Worm (Caenorhabditis elegans) whole organism, L1 larva: ENCODE data around the gene srlf-16.

Experiments
- C04F5.9 ChIP-seq: sonication (generic microtip); optimal IDR thresholded peaks from 2 replicates; lab custom pipeline; 2016; ENCODE audit warnings: missing genetic modification characterization, missing compliant biosample characterization
- C16A3.4 ChIP-seq: fragments of 150-350 bp; optimal IDR thresholded peaks from 2 replicates; lab custom pipeline; 2014; ENCODE audit warnings: missing biosample characterization, missing genetic modification characterization
- C34B4.2 ChIP-seq: sonication (generic microtip); optimal IDR thresholded peaks from 2 replicates; lab custom pipeline; 2017; ENCODE audit warnings: mild to moderate bottlenecking, missing genetic modification characterization, missing compliant biosample characterization
- F16B12.6 ChIP-seq: fragments of 150-350 bp; optimal IDR thresholded peaks from 2 replicates; lab custom pipeline; 2014; ENCODE audit warnings: missing biosample characterization, missing genetic modification characterization
- ama-1 ChIP-seq: fragments of 150-350 bp; optimal IDR thresholded peaks from 2 replicates; lab custom pipeline; 2014
- blmp-1 ChIP-seq: fragments of 150-350 bp; optimal IDR thresholded peaks from 2 replicates; lab custom pipeline; 2014; ENCODE audit warnings: missing biosample characterization, missing genetic modification characterization
- ceh-63 ChIP-seq: fragments of 200-800 bp; sonication (Bioruptor generic); optimal IDR thresholded peaks from 2 replicates; lab custom pipeline; 2018; ENCODE audit warnings: mild to moderate bottlenecking, missing genetic modification characterization, missing compliant biosample characterization
- ceh-8 ChIP-seq: fragments of 200-800 bp; sonication (Bioruptor generic); optimal IDR thresholded peaks from 2 replicates; lab custom pipeline; 2018; ENCODE audit warnings: mild to moderate bottlenecking, missing genetic modification characterization, moderate library complexity, missing compliant biosample characterization
- ceh-90 ChIP-seq: sonication (generic microtip); optimal IDR thresholded peaks from 2 replicates; lab custom pipeline; 2016; ENCODE audit warnings: missing genetic modification characterization, missing compliant biosample characterization
- dpl-1 ChIP-seq, 3 experiments: fragments of 150-350 bp in 2 of 3; sonication (generic microtip) in 1 of 3; optimal IDR thresholded peaks; 2 replicates each; lab custom pipeline; 2014 to 2017; ENCODE audit warnings: missing biosample characterization in 3 of 3, missing genetic modification characterization in 3 of 3, missing genetic modification reagents in 3 of 3
- dsc-1 ChIP-seq: sonication (generic microtip); optimal IDR thresholded peaks from 2 replicates; lab custom pipeline; 2016; ENCODE audit warnings: mild to moderate bottlenecking, missing genetic modification characterization, missing compliant biosample characterization
- efl-1 ChIP-seq, 4 experiments: fragments of 150-350 bp; optimal IDR thresholded peaks in 3 of 4; peaks in 1 of 4; 1 replicate in 1 of 4; 2 replicates in 3 of 4; lab custom pipeline; 2014; ENCODE audit warnings: missing biosample characterization in 2 of 4, missing genetic modification characterization in 2 of 4, missing genetic modification reagents in 2 of 4
- efl-3 ChIP-seq: fragments of 200-800 bp; sonication (Bioruptor generic); optimal IDR thresholded peaks from 2 replicates; lab custom pipeline; 2018; ENCODE audit warnings: mild to moderate bottlenecking, missing genetic modification characterization, missing compliant biosample characterization
- egl-13 ChIP-seq: sonication (generic microtip); optimal IDR thresholded peaks from 2 replicates; lab custom pipeline; 2016; ENCODE audit warnings: missing genotype, missing genetic modification reagents, missing genetic modification characterization, missing compliant biosample characterization
- egl-27 ChIP-seq, 2 experiments: fragments of 150-350 bp in 1 of 2; sonication (generic microtip); optimal IDR thresholded peaks; 3 replicates each; lab custom pipeline; 2017 to 2018; ENCODE audit warnings: missing biosample characterization in 2 of 2, missing genetic modification characterization in 2 of 2, missing genetic modification reagents in 2 of 2
- elt-2 ChIP-seq: sonication (generic microtip); optimal IDR thresholded peaks from 2 replicates; lab custom pipeline; 2016; ENCODE audit warnings: missing genetic modification characterization, mild to moderate bottlenecking, inconsistent platforms, missing compliant biosample characterization, missing genetic modification reagents
- elt-3 ChIP-seq, 6 experiments: fragments of 150-350 bp in 1 of 6; sonication (generic microtip); optimal IDR thresholded peaks; 2 replicates each; lab custom pipeline; 2017 to 2018; ENCODE audit warnings: missing biosample characterization in 6 of 6, missing genetic modification characterization in 6 of 6, inconsistent platforms in 1 of 6
- fkh-10 ChIP-seq: sonication (generic microtip); optimal IDR thresholded peaks from 2 replicates; lab custom pipeline; 2017; ENCODE audit warnings: missing biosample characterization, missing genetic modification reagents, missing genetic modification characterization
- fkh-8 ChIP-seq: sonication (generic microtip); optimal IDR thresholded peaks from 2 replicates; lab custom pipeline; 2016; ENCODE audit warnings: mild to moderate bottlenecking, missing genetic modification characterization, missing compliant biosample characterization
- fos-1 ChIP-seq: fragments of 150-350 bp; optimal IDR thresholded peaks from 2 replicates; lab custom pipeline; 2014; ENCODE audit warnings: missing biosample characterization, missing genetic modification characterization
- grh-1 ChIP-seq: fragments of 200-800 bp; sonication (Bioruptor generic); IDR thresholded peaks from 2 replicates; pipeline ENCODE4 v1.3.6; 2022; ENCODE audit warnings: missing genetic modification reagents, missing genetic modification characterization, missing compliant biosample characterization
- hlh-17 ChIP-seq: fragments of 200-800 bp; sonication (Bioruptor generic); optimal IDR thresholded peaks from 2 replicates; lab custom pipeline; 2018; ENCODE audit warnings: missing genetic modification characterization, mild to moderate bottlenecking, missing compliant biosample characterization, moderate library complexity, borderline replicate concordance
- irx-1 ChIP-seq: sonication (generic microtip); optimal IDR thresholded peaks from 2 replicates; lab custom pipeline; 2016; ENCODE audit warnings: missing genetic modification characterization, missing compliant biosample characterization
- lin-15B ChIP-seq: fragments of 150-350 bp; sonication (generic microtip); optimal IDR thresholded peaks from 3 replicates; lab custom pipeline; 2014; ENCODE audit warnings: missing biosample characterization, missing genetic modification characterization
- lin-35 ChIP-seq, 2 experiments: fragments of 150-350 bp; optimal IDR thresholded peaks; 2 replicates each; lab custom pipeline; 2014; ENCODE audit warnings: missing biosample characterization in 2 of 2, missing genetic modification characterization in 2 of 2, missing genetic modification reagents in 2 of 2
- lin-39 ChIP-seq: fragments of 150-350 bp; optimal IDR thresholded peaks from 2 replicates; lab custom pipeline; 2014; ENCODE audit warnings: missing biosample characterization, missing genetic modification reagents, missing genetic modification characterization
- lir-3 ChIP-seq: sonication (generic microtip); optimal IDR thresholded peaks from 2 replicates; lab custom pipeline; 2016; ENCODE audit warnings: mild to moderate bottlenecking, missing genetic modification characterization, moderate library complexity, missing compliant biosample characterization; ENCODE audit not compliant: poor library complexity
- lsy-2 ChIP-seq, 2 experiments: fragments of 150-350 bp; optimal IDR thresholded peaks; 2 replicates each; lab custom pipeline; 2014; ENCODE audit warnings: missing biosample characterization in 2 of 2, missing genetic modification characterization in 2 of 2
- mab-9 ChIP-seq: fragments of 200-800 bp; sonication (Bioruptor generic); IDR thresholded peaks from 2 replicates; pipeline ENCODE4 v1.3.6; 2022; ENCODE audit warnings: missing genetic modification reagents, missing genetic modification characterization, missing compliant biosample characterization
- mdl-1 ChIP-seq, 2 experiments: fragments of 150-350 bp; optimal IDR thresholded peaks; 2 replicates each; lab custom pipeline; 2014 to 2017; ENCODE audit warnings: missing biosample characterization in 2 of 2, missing genetic modification characterization in 2 of 2, inconsistent platforms in 1 of 2
- nhr-11 ChIP-seq: fragments of 150-350 bp; optimal IDR thresholded peaks from 2 replicates; lab custom pipeline; 2014; ENCODE audit warnings: missing biosample characterization, missing genetic modification characterization
- nhr-12 ChIP-seq: sonication (generic microtip); optimal IDR thresholded peaks from 2 replicates; lab custom pipeline; 2017; ENCODE audit warnings: missing biosample characterization, missing genetic modification characterization
- nhr-47 ChIP-seq: sonication (generic microtip); optimal IDR thresholded peaks from 2 replicates; lab custom pipeline; 2016; ENCODE audit warnings: mild to moderate bottlenecking, missing genetic modification characterization, moderate library complexity, missing compliant biosample characterization
- nhr-76 ChIP-seq: sonication (generic microtip); optimal IDR thresholded peaks from 2 replicates; lab custom pipeline; 2017; ENCODE audit warnings: missing biosample characterization, missing genetic modification characterization
- nhr-77 ChIP-seq: fragments of 150-350 bp; optimal IDR thresholded peaks from 2 replicates; lab custom pipeline; 2014; ENCODE audit warnings: missing biosample characterization, missing genetic modification characterization
- nhr-84 ChIP-seq: sonication (generic microtip); optimal IDR thresholded peaks from 2 replicates; lab custom pipeline; 2017; ENCODE audit warnings: missing biosample characterization, missing genetic modification characterization
- nhr-85 ChIP-seq: sonication (generic microtip); peaks from one replicate; lab custom pipeline; 2016; ENCODE audit warnings: missing genetic modification characterization, inconsistent platforms, missing compliant biosample characterization
- pag-3 ChIP-seq: sonication (generic microtip); optimal IDR thresholded peaks from 2 replicates; lab custom pipeline; 2017; ENCODE audit warnings: missing genetic modification characterization, mild to moderate bottlenecking, missing compliant biosample characterization, antibody characterized with exemption, borderline replicate concordance; ENCODE audit not compliant: insufficient read depth
- snu-23 ChIP-seq: sonication (generic microtip); optimal IDR thresholded peaks from 2 replicates; lab custom pipeline; 2016; ENCODE audit warnings: missing genetic modification characterization, missing compliant biosample characterization
- sptf-1 ChIP-seq: fragments of 150-350 bp; optimal IDR thresholded peaks from 2 replicates; lab custom pipeline; 2014; ENCODE audit warnings: missing biosample characterization, missing genetic modification characterization
- swsn-7 ChIP-seq: sonication (generic microtip); optimal IDR thresholded peaks from 2 replicates; lab custom pipeline; 2016; ENCODE audit warnings: missing genetic modification characterization, missing compliant biosample characterization
- unc-30 ChIP-seq: sonication (generic microtip); optimal IDR thresholded peaks from 2 replicates; lab custom pipeline; 2017; ENCODE audit warnings: missing biosample characterization, missing genetic modification characterization
- unc-98 ChIP-seq: fragments of 200-800 bp; sonication (Bioruptor generic); IDR thresholded peaks from 2 replicates; pipeline ENCODE4 v1.3.6; 2022; ENCODE audit warnings: missing genetic modification characterization, missing compliant biosample characterization
- xbp-1 ChIP-seq: sonication (generic microtip); optimal IDR thresholded peaks from 2 replicates; lab custom pipeline; 2016; ENCODE audit warnings: missing genetic modification characterization, missing compliant biosample characterization
- zag-1 ChIP-seq: fragments of 150-350 bp; optimal IDR thresholded peaks from 2 replicates; lab custom pipeline; 2014; ENCODE audit warnings: missing biosample characterization, missing genetic modification characterization
- zip-4 ChIP-seq: fragments of 200-800 bp; sonication (Bioruptor generic); optimal IDR thresholded peaks from 2 replicates; lab custom pipeline; 2018; ENCODE audit warnings: mild to moderate bottlenecking, missing genetic modification characterization, moderate library complexity, missing compliant biosample characterization
- ztf-4 ChIP-seq: fragments of 150-350 bp; optimal IDR thresholded peaks from 2 replicates; lab custom pipeline; 2014; ENCODE audit warnings: missing biosample characterization, missing genetic modification characterization

The srlf-16 gene

DNA sequence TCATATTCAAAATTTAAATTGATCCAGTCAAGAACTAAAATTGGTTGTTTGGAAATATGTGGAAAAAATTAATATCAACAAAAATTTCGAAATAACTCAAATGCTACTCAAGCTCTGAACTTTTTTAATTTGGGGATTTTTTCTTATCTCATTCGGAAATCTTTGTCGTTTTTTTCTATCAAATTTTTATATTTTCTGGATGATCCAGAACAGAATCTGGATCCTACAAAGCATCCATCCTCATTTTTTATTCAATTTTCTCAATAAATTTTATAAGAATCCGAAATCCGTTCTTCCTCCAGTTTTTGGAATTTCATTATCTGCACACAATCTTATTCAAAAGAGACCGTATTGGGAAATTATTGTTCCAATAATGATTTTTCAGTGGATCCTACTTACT is 16.3 kb downstream of the srlf-16 start, which contains the start of gene D1014.6:
Gene D1014.6, plus strand, starts transcription at position 301 of the 400 bp plus-strand sequence.
- TF ChIP-seq fkh-8 (tag; lab: Kevin White, UChicago) (no peak), ceh-63 (GFP tag; lab: Kevin White, UChicago) (no peak), fos-1 (no peak), efl-1 (optimal IDR thresholded peaks at IDR 0.05; lab: Kevin White, UChicago) (no peak), efl-1 (GFP tag; optimal IDR thresholded peaks at IDR 0.05 in 1 of 2; lab: Kevin White, UChicago) (no peak), swsn-7 (no peak), dpl-1 (GFP tag; optimal IDR thresholded peaks at IDR 0.05; lab: Kevin White, UChicago) (no peak), nhr-76 (tag; lab: Kevin White, UChicago) (no peak), ztf-4 (tag; lab: Kevin White, UChicago) (no peak), nhr-47 (tag; lab: Kevin White, UChicago) (no peak), irx-1 (tag; lab: Kevin White, UChicago) (no peak)

DNA sequence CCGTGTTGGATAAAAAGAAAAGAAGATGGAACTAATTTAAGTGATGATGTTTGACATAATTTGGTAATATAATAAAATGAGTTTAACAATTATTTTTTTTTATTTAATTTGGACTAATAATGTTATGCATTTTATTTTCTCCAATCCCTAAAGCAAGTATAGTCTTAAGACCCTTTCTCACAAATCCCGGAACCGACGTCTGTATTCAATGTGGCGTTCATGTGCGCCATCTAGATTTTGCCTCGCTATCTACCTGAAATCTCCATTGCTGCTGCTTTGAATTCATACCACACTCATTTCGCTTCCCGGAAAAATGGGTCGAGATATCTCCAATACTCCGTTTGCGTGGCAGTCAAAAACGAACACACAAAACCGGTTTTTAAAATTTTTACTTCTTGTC is 18.8 kb downstream of the srlf-16 start, which contains the start of gene D1014.5:
Gene D1014.5, plus strand, starts transcription at position 301 of the 400 bp plus-strand sequence.
- TF ChIP-seq egl-27 (tag; optimal IDR thresholded peaks at IDR 0.05; lab: Kevin White, UChicago) (no peak), ceh-90 (tag; lab: Kevin White, UChicago) (no peak), mab-9 (no peak), fkh-10 (GFP tag; lab: Kevin White, UChicago) (no peak), zip-4 (GFP tag; lab: Kevin White, UChicago) (no peak), lin-39 (tag; lab: Kevin White, UChicago) (no peak), lin-35 (GFP tag; optimal IDR thresholded peaks at IDR 0.05; lab: Kevin White, UChicago) (no peak), nhr-76 (tag; lab: Kevin White, UChicago) (no peak), nhr-77 (no peak), snu-23 (GFP tag; lab: Kevin White, UChicago) (no peak), lin-15B (tag; lab: Kevin White, UChicago) (no peak)

DNA sequence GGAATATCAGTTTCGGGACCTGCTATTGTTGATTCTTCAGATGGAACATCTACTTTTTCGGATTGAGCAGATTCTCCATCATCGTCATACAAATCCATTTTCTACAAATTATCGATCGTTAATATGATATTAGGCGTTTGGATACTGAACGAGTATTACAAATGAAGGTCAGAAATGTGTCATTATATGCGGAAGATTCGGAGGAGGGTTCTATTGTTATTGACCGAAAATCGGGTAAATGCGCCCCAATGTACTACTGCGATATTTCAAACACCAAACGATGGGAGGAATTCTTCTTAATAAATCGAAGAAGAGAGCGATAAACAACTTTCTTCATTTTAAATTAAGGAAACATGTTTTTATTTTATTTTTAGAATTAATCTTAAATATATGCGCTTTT is 24.7 kb downstream of the srlf-16 start, which contains the start of gene spr-1:
Gene spr-1, minus strand, starts transcription at position 101 of the 400 bp plus-strand sequence.
- TF ChIP-seq nhr-85 (tag; lab: Kevin White, UChicago) = peak; percentile 57
- no peak for TF ChIP-seq zag-1 (tag; lab: Kevin White, UChicago)
- no peak for TF ChIP-seq nhr-47 (tag; lab: Kevin White, UChicago)
- no peak for TF ChIP-seq egl-13 (tag; lab: Kevin White, UChicago)
- no peak for TF ChIP-seq lsy-2 (tag; optimal IDR thresholded peaks at IDR 0.05; lab: Kevin White, UChicago)
- TF ChIP-seq C16A3.4 (tag; lab: Kevin White, UChicago) = no peak
- TF ChIP-seq nhr-84 (tag; lab: Kevin White, UChicago) = no peak
- TF ChIP-seq fos-1 = no peak
- TF ChIP-seq C34B4.2 (tag; lab: Kevin White, UChicago) = no peak
- TF ChIP-seq lir-3 = no peak
- TF ChIP-seq efl-1 (optimal IDR thresholded peaks at IDR 0.05; lab: Kevin White, UChicago) = no peak
- TF ChIP-seq efl-1 (GFP tag; optimal IDR thresholded peaks at IDR 0.05 in 1 of 2; lab: Kevin White, UChicago) = peak in 1 of 2 experiments; percentile 11
- no peak for TF ChIP-seq mdl-1 (tag; optimal IDR thresholded peaks at IDR 0.05; lab: Kevin White, UChicago)
- TF ChIP-seq dsc-1 (tag; lab: Kevin White, UChicago) = no peak
- no peak for TF ChIP-seq efl-3 (GFP tag; lab: Kevin White, UChicago)
- TF ChIP-seq pag-3 = no peak
- no peak for TF ChIP-seq ceh-8 (GFP tag; lab: Kevin White, UChicago)
- TF ChIP-seq nhr-11 (tag; lab: Kevin White, UChicago) = no peak
- no peak for TF ChIP-seq ceh-90 (tag; lab: Kevin White, UChicago)
- TF ChIP-seq xbp-1 (tag; lab: Kevin White, UChicago) = no peak
- no peak for TF ChIP-seq grh-1 (GFP tag; lab: Robert Waterston, UW)
- TF ChIP-seq hlh-17 (GFP tag; lab: Kevin White, UChicago) = no peak
- TF ChIP-seq blmp-1 = peak; percentile 30
- TF ChIP-seq unc-30 (tag; lab: Kevin White, UChicago) = no peak
- no peak for TF ChIP-seq ceh-63 (GFP tag; lab: Kevin White, UChicago)
- TF ChIP-seq fkh-10 (GFP tag; lab: Kevin White, UChicago) = no peak
- no peak for TF ChIP-seq sptf-1 (tag; lab: Kevin White, UChicago)
- TF ChIP-seq unc-98 = no peak
- no peak for TF ChIP-seq elt-2 (tag; lab: Kevin White, UChicago)
- peak in 1 of 6 experiments; percentile 48 for TF ChIP-seq elt-3 (tag; optimal IDR thresholded peaks at IDR 0.05; lab: Kevin White, UChicago)
- TF ChIP-seq F16B12.6 (tag; lab: Kevin White, UChicago) = no peak
- no peak for TF ChIP-seq C04F5.9
- TF ChIP-seq nhr-12 (tag; lab: Kevin White, UChicago) = no peak
- TF ChIP-seq ama-1 (lab: Kevin White, UChicago) = no peak
